Worm (Caenorhabditis elegans) whole organism, L4 larva: ENCODE data around the gene F35A5.8.

Experiments used
- F37D6.2 ChIP-seq: sonication (generic microtip); optimal IDR thresholded peaks from 2 replicates; lab custom pipeline; 2016; ENCODE audit warnings: mild to moderate bottlenecking, missing genetic modification characterization, missing compliant biosample characterization
- F49E8.2 ChIP-seq: sonication (generic microtip); optimal IDR thresholded peaks from 2 replicates; lab custom pipeline; 2016; ENCODE audit warnings: missing compliant biosample characterization, mild to moderate bottlenecking, missing genetic modification characterization, borderline replicate concordance
- Y48G9A.11 ChIP-seq: fragments of 200-800 bp; sonication (Bioruptor generic); IDR thresholded peaks from 2 replicates; pipeline ENCODE4 v1.3.6; 2022; ENCODE audit warnings: missing genetic modification reagents, missing genetic modification characterization, missing compliant biosample characterization
- Y5F2A.4 ChIP-seq: fragments of 200-800 bp; sonication (Bioruptor generic); optimal IDR thresholded peaks from 2 replicates; lab custom pipeline; 2018; ENCODE audit warnings: mild to moderate bottlenecking, missing genetic modification characterization, missing compliant biosample characterization
- Y75B8A.6 ChIP-seq: fragments of 200-800 bp; sonication (Bioruptor generic); IDR thresholded peaks from 2 replicates; pipeline ENCODE4 v1.3.6; 2022; ENCODE audit warnings: missing genetic modification reagents, missing genetic modification characterization, missing compliant biosample characterization
- aha-1 ChIP-seq: fragments of 150-350 bp; peaks from one replicate; lab custom pipeline; 2014; ENCODE audit warnings: missing biosample characterization, missing genetic modification characterization
- aly-2 ChIP-seq: sonication (generic microtip); optimal IDR thresholded peaks from 2 replicates; lab custom pipeline; 2018; ENCODE audit warnings: missing biosample characterization, missing genetic modification characterization
- ama-1 ChIP-seq: fragments of 150-350 bp; optimal IDR thresholded peaks from 2 replicates; lab custom pipeline; 2014; ENCODE audit warnings: inconsistent platforms, mixed read lengths
- ceh-28 ChIP-seq: fragments of 150-350 bp; optimal IDR thresholded peaks from 2 replicates; lab custom pipeline; 2014; ENCODE audit warnings: missing biosample characterization, missing genetic modification reagents, missing genetic modification characterization
- ceh-44 ChIP-seq: fragments of 200-800 bp; sonication (Bioruptor generic); IDR thresholded peaks from 2 replicates; pipeline ENCODE4 v1.3.6; 2022; ENCODE audit warnings: missing genetic modification reagents, missing genetic modification characterization, missing compliant biosample characterization
- cey-2 ChIP-seq: sonication (generic microtip); optimal IDR thresholded peaks from 3 replicates; lab custom pipeline; 2017; ENCODE audit warnings: missing genetic modification characterization, mild to moderate bottlenecking, missing compliant biosample characterization, antibody characterized with exemption, borderline replicate concordance; ENCODE audit not compliant: insufficient read depth
- ctbp-1 ChIP-seq: fragments of 200-800 bp; sonication (Bioruptor generic); IDR thresholded peaks from 2 replicates; pipeline ENCODE4 v1.3.6; 2022; ENCODE audit warnings: missing genetic modification reagents, missing genetic modification characterization, missing compliant biosample characterization
- daf-16 ChIP-seq, 3 experiments: sonication (generic microtip); optimal IDR thresholded peaks; 2 replicates each; lab custom pipeline; 2016 to 2017; ENCODE audit warnings: missing genetic modification characterization in 3 of 3, missing genetic modification reagents in 3 of 3, mild to moderate bottlenecking in 2 of 3, missing compliant biosample characterization in 2 of 3, missing biosample characterization in 1 of 3, moderate library complexity in 1 of 3
- daf-19 ChIP-seq: fragments of 200-800 bp; sonication (Bioruptor generic); conservative IDR thresholded peaks from 2 replicates; pipeline ENCODE4 v1.3.6; 2022; ENCODE audit warnings: missing genetic modification characterization, missing compliant biosample characterization
- dmd-6 ChIP-seq: fragments of 200-800 bp; sonication (Bioruptor generic); IDR thresholded peaks from 2 replicates; pipeline ENCODE4 v1.3.6; 2022; ENCODE audit warnings: missing genetic modification reagents, missing genetic modification characterization, missing compliant biosample characterization
- dmd-9 ChIP-seq: fragments of 200-800 bp; sonication (Bioruptor generic); IDR thresholded peaks from 2 replicates; pipeline ENCODE4 v1.3.6; 2022; ENCODE audit warnings: missing genetic modification reagents, missing genetic modification characterization, missing compliant biosample characterization
- dpl-1 ChIP-seq: fragments of 150-350 bp; optimal IDR thresholded peaks from 2 replicates; lab custom pipeline; 2014; ENCODE audit warnings: missing biosample characterization, missing genetic modification reagents, missing genetic modification characterization
- duxl-1 ChIP-seq: sonication (generic microtip); optimal IDR thresholded peaks from 2 replicates; lab custom pipeline; 2016; ENCODE audit warnings: mild to moderate bottlenecking, missing genetic modification characterization, moderate library complexity, missing compliant biosample characterization; ENCODE audit not compliant: poor library complexity
- egl-27 ChIP-seq: sonication (generic microtip); optimal IDR thresholded peaks from 3 replicates; lab custom pipeline; 2017; ENCODE audit warnings: missing biosample characterization, missing genetic modification reagents, missing genetic modification characterization
- egl-43 ChIP-seq: fragments of 200-800 bp; sonication (Bioruptor generic); IDR thresholded peaks from 2 replicates; pipeline ENCODE4 v1.3.6; 2022; ENCODE audit warnings: missing genetic modification reagents, missing genetic modification characterization, missing compliant biosample characterization
- fkh-10 ChIP-seq: fragments of 150-350 bp; optimal IDR thresholded peaks from 2 replicates; lab custom pipeline; 2014; ENCODE audit warnings: missing biosample characterization, missing genetic modification reagents, missing genetic modification characterization
- hlh-30 ChIP-seq: sonication (generic microtip); optimal IDR thresholded peaks from 2 replicates; lab custom pipeline; 2017; ENCODE audit warnings: antibody characterized with exemption, mild to moderate bottlenecking, missing genetic modification characterization, missing compliant biosample characterization; ENCODE audit not compliant: insufficient read depth
- lin-1 ChIP-seq: fragments of 200-800 bp; sonication (Bioruptor generic); IDR thresholded peaks from 2 replicates; pipeline ENCODE4 v1.3.6; 2022; ENCODE audit warnings: missing genetic modification reagents, missing genetic modification characterization, missing compliant biosample characterization
- lin-38 ChIP-seq: fragments of 200-800 bp; sonication (Bioruptor generic); IDR thresholded peaks from 2 replicates; pipeline ENCODE4 v1.3.6; 2022; ENCODE audit warnings: missing genetic modification reagents, missing genetic modification characterization, missing compliant biosample characterization
- lin-39 ChIP-seq: fragments of 150-350 bp; optimal IDR thresholded peaks from 2 replicates; lab custom pipeline; 2014; ENCODE audit warnings: missing biosample characterization, missing genetic modification reagents, missing genetic modification characterization
- lsy-2 ChIP-seq, 2 experiments: fragments of 150-350 bp in 1 of 2; sonication (generic microtip) in 1 of 2; optimal IDR thresholded peaks; 2 replicates each; lab custom pipeline; 2014 to 2017; ENCODE audit warnings: missing biosample characterization in 2 of 2, missing genetic modification characterization in 2 of 2
- madf-5 ChIP-seq, 2 experiments: fragments of 200-800 bp; sonication (Bioruptor generic); IDR thresholded peaks; 2 replicates each; pipeline ENCODE4 v1.3.6; 2022; ENCODE audit warnings: missing compliant biosample characterization in 2 of 2, missing genetic modification characterization in 2 of 2
- madf-9 ChIP-seq: fragments of 200-800 bp; sonication (Bioruptor generic); conservative IDR thresholded peaks from 2 replicates; pipeline ENCODE4 v1.3.6; 2022; ENCODE audit warnings: missing genetic modification reagents, missing genetic modification characterization, missing compliant biosample characterization
- mdl-1 ChIP-seq, 2 experiments: fragments of 150-350 bp in 1 of 2; sonication (generic microtip) in 1 of 2; optimal IDR thresholded peaks; 2 replicates each; lab custom pipeline; 2014 to 2017; ENCODE audit warnings: missing biosample characterization in 2 of 2, missing genetic modification characterization in 2 of 2
- mes-2 ChIP-seq: sonication (generic microtip); optimal IDR thresholded peaks from 2 replicates; lab custom pipeline; 2016; ENCODE audit warnings: missing genotype, mild to moderate bottlenecking, missing genetic modification characterization, missing compliant biosample characterization; ENCODE audit not compliant: poor library complexity, severe bottlenecking
- nhr-10 ChIP-seq: fragments of 150-350 bp; optimal IDR thresholded peaks from 2 replicates; lab custom pipeline; 2014; ENCODE audit warnings: missing biosample characterization, missing genetic modification characterization
- nhr-102 ChIP-seq: sonication (generic microtip); optimal IDR thresholded peaks from 2 replicates; lab custom pipeline; 2016; ENCODE audit warnings: mild to moderate bottlenecking, missing genetic modification characterization, moderate library complexity, missing compliant biosample characterization
- nhr-11 ChIP-seq: fragments of 150-350 bp; optimal IDR thresholded peaks from 2 replicates; lab custom pipeline; 2014; ENCODE audit warnings: missing biosample characterization, missing genetic modification characterization
- nhr-25 ChIP-seq: sonication (generic microtip); optimal IDR thresholded peaks from 2 replicates; lab custom pipeline; 2017; ENCODE audit warnings: missing genetic modification characterization, mild to moderate bottlenecking, missing compliant biosample characterization, antibody characterized with exemption, moderate library complexity, borderline replicate concordance; ENCODE audit not compliant: insufficient read depth
- nhr-28 ChIP-seq: fragments of 150-350 bp; optimal IDR thresholded peaks from 2 replicates; lab custom pipeline; 2014; ENCODE audit warnings: missing biosample characterization, missing genetic modification characterization
- pha-4 ChIP-seq, 2 experiments: fragments of 150-350 bp in 1 of 2; fragments of 200-800 bp in 1 of 2; sonication (Bioruptor generic) in 1 of 2; IDR thresholded peaks in 1 of 2; optimal IDR thresholded peaks in 1 of 2; 2 replicates each; pipeline versions ENCODE4 v1.3.6 to Lab custom; 2014 to 2022; ENCODE audit warnings: missing genetic modification characterization in 2 of 2, missing genetic modification reagents in 2 of 2, missing biosample characterization in 1 of 2, missing compliant biosample characterization in 1 of 2
- pqm-1 ChIP-seq: sonication (generic microtip); optimal IDR thresholded peaks from 2 replicates; lab custom pipeline; 2017; ENCODE audit warnings: missing biosample characterization, missing genetic modification characterization
- set-16 ChIP-seq: fragments of 200-800 bp; sonication (Bioruptor generic); IDR thresholded peaks from 2 replicates; pipeline ENCODE4 v1.3.6; 2022; ENCODE audit warnings: missing genetic modification reagents, missing genetic modification characterization, missing compliant biosample characterization
- snpc-1.2 ChIP-seq: fragments of 200-800 bp; sonication (Bioruptor generic); IDR thresholded peaks from 2 replicates; pipeline ENCODE4 v1.3.6; 2022; ENCODE audit warnings: missing genetic modification reagents, missing genetic modification characterization, missing compliant biosample characterization
- spr-1 ChIP-seq: sonication (generic microtip); optimal IDR thresholded peaks from 2 replicates; lab custom pipeline; 2016; ENCODE audit warnings: mild to moderate bottlenecking, missing genetic modification characterization, missing compliant biosample characterization
- spr-3 ChIP-seq: fragments of 200-800 bp; sonication (Bioruptor generic); optimal IDR thresholded peaks from 2 replicates; lab custom pipeline; 2018; ENCODE audit warnings: mild to moderate bottlenecking, missing genetic modification characterization, missing compliant biosample characterization
- tra-1 ChIP-seq: fragments of 200-800 bp; sonication (Bioruptor generic); IDR thresholded peaks from 2 replicates; pipeline ENCODE4 v1.3.6; 2022; ENCODE audit warnings: missing genetic modification reagents, missing genetic modification characterization, missing compliant biosample characterization
- unc-39 ChIP-seq: sonication (generic microtip); optimal IDR thresholded peaks from 2 replicates; lab custom pipeline; 2017; ENCODE audit warnings: missing biosample characterization, missing genetic modification characterization
- unc-62 ChIP-seq, 3 experiments: fragments of 150-350 bp in 1 of 3; sonication (generic microtip); optimal IDR thresholded peaks in 2 of 3; peaks in 1 of 3; 1 replicate in 1 of 3; 2 replicates in 2 of 3; lab custom pipeline; 2014 to 2017; ENCODE audit warnings: missing biosample characterization in 3 of 3, missing genetic modification characterization in 3 of 3, missing genetic modification reagents in 3 of 3, missing genotype in 1 of 3
- zfp-2 ChIP-seq: sonication (generic microtip); optimal IDR thresholded peaks from 2 replicates; lab custom pipeline; 2016; ENCODE audit warnings: mild to moderate bottlenecking, missing genetic modification characterization, missing compliant biosample characterization
- zip-11 ChIP-seq: fragments of 200-800 bp; sonication (Bioruptor generic); IDR thresholded peaks from 2 replicates; pipeline ENCODE4 v1.3.6; 2022; ENCODE audit warnings: missing genetic modification characterization, missing compliant biosample characterization

F35A5.8 gene

ce11 chrX:3822061-3822460, 18.8 kb upstream of the F35A5.8 start (continued):
- TF ChIP-seq spr-3 (GFP tag; lab: Kevin White, UChicago), result no peak
- TF ChIP-seq Y48G9A.11 (GFP tag; lab: Robert Waterston, UW), result no peak
- no peak for TF ChIP-seq zfp-2 (tag; lab: Kevin White, UChicago)
- TF ChIP-seq set-16 (GFP tag; lab: Robert Waterston, UW), result no peak
- no peak for TF ChIP-seq egl-43 (GFP tag; lab: Robert Waterston, UW)
- peak in 1 of 2 experiments; percentile 54 for TF ChIP-seq unc-62 (GFP tag; optimal IDR thresholded peaks at IDR 0.05 in 1 of 2; lab: Kevin White, UChicago)
- no peak for TF ChIP-seq unc-62 (tag; optimal IDR thresholded peaks at IDR 0.05; lab: Kevin White, UChicago)
- no peak for TF ChIP-seq nhr-10 (tag; lab: Kevin White, UChicago)
- TF ChIP-seq pha-4 (GFP tag; IDR thresholded peaks at IDR 0.05; lab: Robert Waterston, UW), result no peak
- no peak for TF ChIP-seq pha-4 (tag; optimal IDR thresholded peaks at IDR 0.05; lab: Kevin White, UChicago)
- TF ChIP-seq madf-5 (GFP tag; IDR thresholded peaks at IDR 0.05; lab: Robert Waterston, UW), result no peak
- no peak for TF ChIP-seq tra-1 (GFP tag; lab: Robert Waterston, UW)
- TF ChIP-seq lin-1 (GFP tag; lab: Robert Waterston, UW), result no peak
- TF ChIP-seq aly-2, result no peak
- TF ChIP-seq duxl-1 (tag; lab: Kevin White, UChicago), result no peak
- TF ChIP-seq egl-27 (tag; lab: Kevin White, UChicago), result no peak
- TF ChIP-seq fkh-10, result no peak
- TF ChIP-seq snpc-1.2, result no peak
- peak; percentile 25 for TF ChIP-seq nhr-102 (tag; lab: Kevin White, UChicago)
- no peak for TF ChIP-seq cey-2 (tag; lab: Kevin White, UChicago)
- no peak for TF ChIP-seq aha-1
- TF ChIP-seq dmd-9, result no peak
- no peak for TF ChIP-seq lin-39 (tag; lab: Kevin White, UChicago)
- TF ChIP-seq hlh-30 (tag; lab: Kevin White, UChicago), result peak; percentile 52
- TF ChIP-seq lin-38 (GFP tag; lab: Robert Waterston, UW), result no peak
- no peak for TF ChIP-seq ceh-44 (GFP tag; lab: Robert Waterston, UW)
- no peak for TF ChIP-seq daf-16 (GFP tag; optimal IDR thresholded peaks at IDR 0.05; lab: Kevin White, UChicago)
- TF ChIP-seq daf-16 (tag; optimal IDR thresholded peaks at IDR 0.05; lab: Kevin White, UChicago), result peak; percentile 79
- peak in 1 of 2 experiments; percentile 42 for TF ChIP-seq mdl-1 (tag; optimal IDR thresholded peaks at IDR 0.05; lab: Kevin White, UChicago)
- no peak for TF ChIP-seq dpl-1 (GFP tag; lab: Kevin White, UChicago)
- TF ChIP-seq, all 104 proteins: peak for 12

ce11 chrX:3821609-3822008, 18.3 kb upstream of the F35A5.8 start:
- no peak for TF ChIP-seq ama-1 (lab: Kevin White, UChicago)
- TF ChIP-seq ceh-28 (tag; lab: Kevin White, UChicago), result no peak
- TF ChIP-seq dmd-6, result no peak
- no peak for TF ChIP-seq nhr-28 (tag; lab: Kevin White, UChicago)
- TF ChIP-seq nhr-25, result no peak
- no peak for TF ChIP-seq Y48G9A.11 (GFP tag; lab: Robert Waterston, UW)
- no peak for TF ChIP-seq nhr-102 (tag; lab: Kevin White, UChicago)
- no peak for TF ChIP-seq daf-19 (GFP tag; lab: Robert Waterston, UW)
- TF ChIP-seq F49E8.2 (tag; lab: Kevin White, UChicago), result no peak
- TF ChIP-seq madf-5 (GFP tag; IDR thresholded peaks at IDR 0.05; lab: Robert Waterston, UW), result no peak
- TF ChIP-seq nhr-11 (tag; lab: Kevin White, UChicago), result no peak
- no peak for TF ChIP-seq F37D6.2 (tag; lab: Kevin White, UChicago)
- peak; percentile 38 for TF ChIP-seq Y5F2A.4 (GFP tag; lab: Kevin White, UChicago)
- TF ChIP-seq ctbp-1, result no peak
- no peak for TF ChIP-seq aly-2
- TF ChIP-seq lsy-2 (tag; optimal IDR thresholded peaks at IDR 0.05; lab: Kevin White, UChicago), result no peak
- no peak for TF ChIP-seq lin-38 (GFP tag; lab: Robert Waterston, UW)
- peak; percentile 19 for TF ChIP-seq mes-2 (tag; lab: Kevin White, UChicago)
- TF ChIP-seq unc-62 (GFP tag; optimal IDR thresholded peaks at IDR 0.05 in 1 of 2; lab: Kevin White, UChicago), result peak in 1 of 2 experiments; percentile 33
- TF ChIP-seq unc-62 (tag; optimal IDR thresholded peaks at IDR 0.05; lab: Kevin White, UChicago), result no peak
- TF ChIP-seq unc-39 (tag; lab: Kevin White, UChicago), result no peak
- no peak for TF ChIP-seq hlh-30 (tag; lab: Kevin White, UChicago)
- no peak for TF ChIP-seq zip-11
- TF ChIP-seq Y75B8A.6 (GFP tag; lab: Robert Waterston, UW), result no peak
- TF ChIP-seq egl-43 (GFP tag; lab: Robert Waterston, UW), result 0 out of 2 replicates have a peak, but pooled peaks have one; percentile 28
- no peak for TF ChIP-seq pqm-1 (tag; lab: Kevin White, UChicago)
- no peak for TF ChIP-seq madf-9 (GFP tag; lab: Robert Waterston, UW)
- no peak for TF ChIP-seq daf-16 (GFP tag; optimal IDR thresholded peaks at IDR 0.05; lab: Kevin White, UChicago)
- no peak for TF ChIP-seq daf-16 (tag; optimal IDR thresholded peaks at IDR 0.05; lab: Kevin White, UChicago)
- no peak for TF ChIP-seq spr-1 (tag; lab: Kevin White, UChicago)
